Worm (Caenorhabditis elegans) whole organism, young adult: ENCODE measurements around the gene M01H9.3.

ENCODE experiments used
- B0035.1 ChIP-seq: sonication (generic microtip); optimal IDR thresholded peaks from 2 replicates; lab custom pipeline; 2016; ENCODE audit warnings: missing genetic modification characterization, mild to moderate bottlenecking, missing compliant biosample characterization, missing genotype, missing genetic modification reagents
- C06A6.2 ChIP-seq: fragments of 200-800 bp; sonication (Bioruptor generic); conservative IDR thresholded peaks from 2 replicates; pipeline ENCODE4 v1.3.6; 2022; ENCODE audit warnings: missing genetic modification characterization, missing compliant biosample characterization
- C17E4.6 ChIP-seq: fragments of 200-800 bp; sonication (Bioruptor generic); IDR thresholded peaks from 2 replicates; pipeline ENCODE4 v1.3.6; 2022; ENCODE audit warnings: missing genetic modification reagents, missing genetic modification characterization, missing compliant biosample characterization
- F22D6.2 ChIP-seq: sonication (generic microtip); optimal IDR thresholded peaks from 2 replicates; lab custom pipeline; 2016; ENCODE audit warnings: mild to moderate bottlenecking, missing genetic modification characterization, missing compliant biosample characterization
- F23B12.7 ChIP-seq: sonication (generic microtip); optimal IDR thresholded peaks from 2 replicates; lab custom pipeline; 2017; ENCODE audit warnings: missing genetic modification characterization, mild to moderate bottlenecking, missing compliant biosample characterization, antibody characterized with exemption, moderate library complexity; ENCODE audit not compliant: insufficient read depth
- F49E8.2 ChIP-seq: sonication (generic microtip); optimal IDR thresholded peaks from 3 replicates; lab custom pipeline; 2017; ENCODE audit warnings: missing genetic modification characterization, mild to moderate bottlenecking, missing compliant biosample characterization, antibody characterized with exemption, moderate library complexity; ENCODE audit not compliant: insufficient read depth
- F52B5.7 ChIP-seq: sonication (generic microtip); optimal IDR thresholded peaks from 2 replicates; lab custom pipeline; 2016; ENCODE audit warnings: mild to moderate bottlenecking, missing genetic modification characterization, missing compliant biosample characterization
- F57A8.1 ChIP-seq: fragments of 200-800 bp; sonication (Bioruptor generic); optimal IDR thresholded peaks from 2 replicates; lab custom pipeline; 2018; ENCODE audit warnings: mild to moderate bottlenecking, missing genetic modification characterization, moderate library complexity, missing compliant biosample characterization
- F57C9.4 ChIP-seq: sonication (generic microtip); optimal IDR thresholded peaks from 2 replicates; lab custom pipeline; 2017; ENCODE audit warnings: mild to moderate bottlenecking, missing genetic modification characterization, missing compliant biosample characterization
- K12H6.12 ChIP-seq: fragments of 200-800 bp; sonication (Bioruptor generic); optimal IDR thresholded peaks from 2 replicates; lab custom pipeline; 2018; ENCODE audit warnings: mild to moderate bottlenecking, missing genetic modification characterization, missing compliant biosample characterization
- T26A5.8 ChIP-seq: sonication (generic microtip); optimal IDR thresholded peaks from 2 replicates; lab custom pipeline; 2016; ENCODE audit warnings: missing genetic modification characterization, missing compliant biosample characterization
- Y53F4B.3 ChIP-seq: fragments of 200-800 bp; sonication (Bioruptor generic); IDR thresholded peaks from 2 replicates; pipeline ENCODE4 v1.3.6; 2022; ENCODE audit warnings: missing genetic modification reagents, missing genetic modification characterization, missing compliant biosample characterization
- Y53G8AR.9 ChIP-seq: fragments of 200-800 bp; sonication (Bioruptor generic); conservative IDR thresholded peaks from 2 replicates; pipeline ENCODE4 v1.3.6; 2022; ENCODE audit warnings: missing genetic modification reagents, missing genetic modification characterization, missing compliant biosample characterization
- aptf-2 ChIP-seq: fragments of 200-800 bp; sonication (Bioruptor generic); conservative IDR thresholded peaks from 2 replicates; pipeline ENCODE4 v1.3.6; 2022; ENCODE audit warnings: missing genetic modification reagents, missing genetic modification characterization, missing compliant biosample characterization
- atf-7 ChIP-seq: sonication (generic microtip); optimal IDR thresholded peaks from 2 replicates; lab custom pipeline; 2017; ENCODE audit warnings: mild to moderate bottlenecking, missing genetic modification characterization, missing compliant biosample characterization
- attf-3 ChIP-seq: fragments of 200-800 bp; sonication (Bioruptor generic); conservative IDR thresholded peaks from 2 replicates; pipeline ENCODE4 v1.3.6; 2022; ENCODE audit warnings: missing genetic modification reagents, missing genetic modification characterization, missing compliant biosample characterization
- bed-1 ChIP-seq: fragments of 200-800 bp; sonication (Bioruptor generic); IDR thresholded peaks from 2 replicates; pipeline ENCODE4 v1.3.6; 2022; ENCODE audit warnings: missing genetic modification reagents, missing genetic modification characterization, missing compliant biosample characterization
- ceh-100 ChIP-seq: fragments of 200-800 bp; sonication (Bioruptor generic); IDR thresholded peaks from 2 replicates; pipeline ENCODE4 v1.3.6; 2022; ENCODE audit warnings: missing genetic modification reagents, missing genetic modification characterization, missing compliant biosample characterization
- ceh-40 ChIP-seq: fragments of 200-800 bp; sonication (Bioruptor generic); IDR thresholded peaks from 2 replicates; pipeline ENCODE4 v1.3.6; 2022; ENCODE audit warnings: missing genetic modification characterization, missing compliant biosample characterization
- dpff-1 ChIP-seq: sonication (generic microtip); optimal IDR thresholded peaks from 2 replicates; lab custom pipeline; 2017; ENCODE audit warnings: mild to moderate bottlenecking, missing genetic modification characterization, missing compliant biosample characterization
- egl-44 ChIP-seq: fragments of 200-800 bp; sonication (Bioruptor generic); IDR thresholded peaks from 2 replicates; pipeline ENCODE4 v1.3.6; 2022; ENCODE audit warnings: missing genetic modification reagents, missing genetic modification characterization, missing compliant biosample characterization
- gei-17 ChIP-seq: fragments of 200-800 bp; sonication (Bioruptor generic); optimal IDR thresholded peaks from 2 replicates; lab custom pipeline; 2018; ENCODE audit warnings: mild to moderate bottlenecking, missing genetic modification characterization, missing compliant biosample characterization
- let-526 ChIP-seq: fragments of 200-800 bp; sonication (Bioruptor generic); IDR thresholded peaks from 2 replicates; pipeline ENCODE4 v1.3.6; 2022; ENCODE audit warnings: missing genetic modification reagents, missing genetic modification characterization, missing compliant biosample characterization
- lin-26 ChIP-seq: fragments of 200-800 bp; sonication (Bioruptor generic); IDR thresholded peaks from 2 replicates; pipeline ENCODE4 v1.3.6; 2022; ENCODE audit warnings: missing genetic modification reagents, missing genetic modification characterization, missing compliant biosample characterization
- madf-3 ChIP-seq: fragments of 200-800 bp; sonication (Bioruptor generic); IDR thresholded peaks from 2 replicates; pipeline ENCODE4 v1.3.6; 2022; ENCODE audit warnings: missing genetic modification reagents, missing genetic modification characterization, missing compliant biosample characterization
- madf-8 ChIP-seq: fragments of 200-800 bp; sonication (Bioruptor generic); conservative IDR thresholded peaks from 2 replicates; pipeline ENCODE4 v1.3.6; 2022; ENCODE audit warnings: missing genetic modification reagents, missing genetic modification characterization, missing compliant biosample characterization
- mel-28 ChIP-seq: sonication (generic microtip); optimal IDR thresholded peaks from 2 replicates; lab custom pipeline; 2016; ENCODE audit warnings: borderline replicate concordance, mild to moderate bottlenecking, missing genetic modification characterization, missing compliant biosample characterization
- mxl-1 ChIP-seq: sonication (generic microtip); optimal IDR thresholded peaks from 2 replicates; lab custom pipeline; 2016; ENCODE audit warnings: missing genetic modification characterization, missing compliant biosample characterization
- nfya-2 ChIP-seq: fragments of 200-800 bp; sonication (Bioruptor generic); IDR thresholded peaks from 2 replicates; pipeline ENCODE4 v1.3.6; 2022; ENCODE audit warnings: missing genetic modification reagents, missing genetic modification characterization, missing compliant biosample characterization
- nfyb-1 ChIP-seq: fragments of 200-800 bp; sonication (Bioruptor generic); IDR thresholded peaks from 2 replicates; pipeline ENCODE4 v1.3.6; 2022; ENCODE audit warnings: missing genetic modification reagents, missing genetic modification characterization, missing compliant biosample characterization
- nhr-120 ChIP-seq: fragments of 200-800 bp; sonication (Bioruptor generic); IDR thresholded peaks from 2 replicates; pipeline ENCODE4 v1.3.6; 2022; ENCODE audit warnings: missing genetic modification characterization, missing compliant biosample characterization
- pbrm-1 ChIP-seq: fragments of 200-800 bp; sonication (Bioruptor generic); IDR thresholded peaks from 2 replicates; pipeline ENCODE4 v1.3.6; 2022; ENCODE audit warnings: missing genetic modification reagents, missing genetic modification characterization, missing compliant biosample characterization
- rec-8 ChIP-seq, 2 experiments: sonication (generic microtip); optimal IDR thresholded peaks; 2 replicates each; lab custom pipeline; 2016; ENCODE audit warnings: mild to moderate bottlenecking in 2 of 2, missing genetic modification characterization in 2 of 2, missing genetic modification reagents in 2 of 2, missing genotype in 2 of 2, missing biosample characterization in 1 of 2, missing compliant biosample characterization in 1 of 2, moderate library complexity in 1 of 2
- repo-1 ChIP-seq: sonication (generic microtip); optimal IDR thresholded peaks from 2 replicates; lab custom pipeline; 2017; ENCODE audit warnings: mild to moderate bottlenecking, missing genetic modification characterization, missing compliant biosample characterization
- sdz-38 ChIP-seq: sonication (generic microtip); optimal IDR thresholded peaks from 2 replicates; lab custom pipeline; 2016; ENCODE audit warnings: missing genotype, missing genetic modification characterization, missing compliant biosample characterization
- snpc-1.1 ChIP-seq: sonication (generic microtip); optimal IDR thresholded peaks from 2 replicates; lab custom pipeline; 2017; ENCODE audit warnings: missing genetic modification characterization, mild to moderate bottlenecking, missing compliant biosample characterization, antibody characterized with exemption, moderate library complexity, missing genotype, missing genetic modification reagents; ENCODE audit not compliant: insufficient read depth
- somi-1 ChIP-seq: fragments of 200-800 bp; sonication (Bioruptor generic); optimal IDR thresholded peaks from 2 replicates; lab custom pipeline; 2018; ENCODE audit warnings: mild to moderate bottlenecking, missing genetic modification characterization, missing compliant biosample characterization
- sptf-2 ChIP-seq: fragments of 200-800 bp; sonication (Bioruptor generic); optimal IDR thresholded peaks from 2 replicates; lab custom pipeline; 2018; ENCODE audit warnings: mild to moderate bottlenecking, missing genetic modification characterization, missing compliant biosample characterization
- tbx-9 ChIP-seq: sonication (generic microtip); optimal IDR thresholded peaks from 2 replicates; lab custom pipeline; 2016; ENCODE audit warnings: borderline replicate concordance, missing genetic modification characterization, inconsistent platforms, missing compliant biosample characterization
- tlf-1 ChIP-seq: fragments of 200-800 bp; sonication (Bioruptor generic); optimal IDR thresholded peaks from 2 replicates; lab custom pipeline; 2018; ENCODE audit warnings: mild to moderate bottlenecking, missing genetic modification characterization, missing compliant biosample characterization
- unc-130 ChIP-seq: sonication (generic microtip); optimal IDR thresholded peaks from 2 replicates; lab custom pipeline; 2016; ENCODE audit warnings: missing genetic modification reagents, missing genetic modification characterization, missing compliant biosample characterization
- xnd-1 ChIP-seq: sonication (generic microtip); optimal IDR thresholded peaks from 2 replicates; lab custom pipeline; 2016; ENCODE audit warnings: missing genotype, missing genetic modification reagents, missing genetic modification characterization, missing compliant biosample characterization
- zfh-2 ChIP-seq: fragments of 200-800 bp; sonication (Bioruptor generic); conservative IDR thresholded peaks from 2 replicates; pipeline ENCODE4 v1.3.6; 2022; ENCODE audit warnings: missing genetic modification reagents, missing genetic modification characterization, missing compliant biosample characterization
- ztf-22 ChIP-seq: fragments of 200-800 bp; sonication (Bioruptor generic); optimal IDR thresholded peaks from 2 replicates; lab custom pipeline; 2018; ENCODE audit warnings: mild to moderate bottlenecking, missing genetic modification characterization, moderate library complexity, missing compliant biosample characterization
- ztf-25 ChIP-seq: fragments of 200-800 bp; sonication (Bioruptor generic); IDR thresholded peaks from 2 replicates; pipeline ENCODE4 v1.3.6; 2022; ENCODE audit warnings: missing genetic modification reagents, missing genetic modification characterization, missing compliant biosample characterization
- ztf-3 ChIP-seq: fragments of 200-800 bp; sonication (Bioruptor generic); optimal IDR thresholded peaks from 2 replicates; lab custom pipeline; 2018; ENCODE audit warnings: mild to moderate bottlenecking, missing genetic modification characterization, missing compliant biosample characterization
- ztf-6 ChIP-seq: fragments of 200-800 bp; sonication (Bioruptor generic); IDR thresholded peaks from 2 replicates; pipeline ENCODE4 v1.3.6; 2022; ENCODE audit warnings: missing genetic modification reagents, missing genetic modification characterization, missing compliant biosample characterization

Gene M01H9.3

DNA sequence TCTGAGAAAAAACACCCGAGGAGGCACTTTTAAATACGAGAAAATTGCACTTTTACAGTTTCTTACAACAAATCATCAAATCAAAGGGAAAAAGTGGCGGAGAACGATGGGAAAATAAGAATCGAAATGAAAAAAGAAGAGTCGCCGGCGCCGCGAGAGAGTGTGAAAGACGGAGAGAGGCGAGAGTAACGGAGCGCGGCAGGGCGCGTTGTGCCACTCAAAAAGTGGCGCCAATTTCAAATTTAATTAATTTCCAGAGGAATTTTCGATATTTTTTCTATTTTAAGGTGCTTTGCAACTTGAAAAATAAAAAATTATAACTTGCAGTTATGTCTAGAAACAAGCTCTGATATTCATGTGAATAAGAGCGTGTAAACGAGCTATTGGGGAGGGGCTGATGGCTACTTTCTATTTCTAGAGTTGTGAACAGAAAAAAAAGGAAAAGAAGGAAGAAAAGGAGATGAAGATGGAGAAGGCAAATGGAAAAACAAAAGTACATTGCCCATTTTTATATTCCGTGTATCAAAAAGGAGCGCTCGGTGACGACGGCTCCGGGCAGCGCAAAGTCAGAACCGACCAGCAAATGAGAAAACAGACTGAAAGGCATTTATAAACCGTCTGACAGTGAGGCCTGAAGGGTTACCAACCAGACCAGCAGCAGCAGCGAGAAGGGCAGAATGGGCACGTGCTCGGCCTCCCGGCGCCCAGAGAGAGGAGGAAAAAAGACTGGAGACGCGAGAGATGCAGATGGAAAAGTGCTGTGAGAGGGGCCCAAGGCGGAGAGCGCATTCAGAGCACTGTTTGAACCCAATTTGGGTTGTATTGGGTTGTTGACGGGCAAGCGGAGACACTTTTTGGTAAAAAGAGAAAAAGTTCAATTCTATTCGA is 5.7 kb downstream of the M01H9.3 start (continued):
- TF ChIP-seq let-526 (no peak), repo-1 (no peak), mxl-1 (tag; lab: Kevin White, UChicago) (no peak), attf-3 (GFP tag; lab: Robert Waterston, UW) (no peak), C06A6.2 (GFP tag; lab: Robert Waterston, UW) (no peak), xnd-1 (no peak), sdz-38 (tag; lab: Kevin White, UChicago) (no peak), snpc-1.1 (tag; lab: Kevin White, UChicago) (no peak), ztf-22 (GFP tag; lab: Kevin White, UChicago) (no peak), ceh-100 (no peak), lin-26 (GFP tag; lab: Robert Waterston, UW) (no peak), F57C9.4 (tag; lab: Kevin White, UChicago) (peak; percentile 60), ztf-6 (GFP tag; lab: Robert Waterston, UW) (no peak), nhr-120 (GFP tag; lab: Robert Waterston, UW) (no peak), sptf-2 (no peak), mel-28 (tag; lab: Kevin White, UChicago) (no peak), madf-8 (GFP tag; lab: Robert Waterston, UW) (no peak), Y53G8AR.9 (GFP tag; lab: Robert Waterston, UW) (no peak), somi-1 (GFP tag; lab: Kevin White, UChicago) (no peak), zfh-2 (GFP tag; lab: Robert Waterston, UW) (peak; percentile 96), F52B5.7 (tag; lab: Kevin White, UChicago) (peak; percentile 47), Y53F4B.3 (no peak), T26A5.8 (tag; lab: Kevin White, UChicago) (no peak), ztf-25 (GFP tag; lab: Robert Waterston, UW) (no peak), madf-3 (GFP tag; lab: Robert Waterston, UW) (peak; percentile 11; the same call in 1 of the 2 replicates), unc-130 (GFP tag; lab: Kevin White, UChicago) (no peak), gei-17 (no peak), tlf-1 (GFP tag; lab: Kevin White, UChicago) (no peak), nfyb-1 (GFP tag; lab: Robert Waterston, UW) (peak; percentile 63), F23B12.7 (tag; lab: Kevin White, UChicago) (peak; percentile 10), rec-8 (tag; optimal IDR thresholded peaks at IDR 0.05; lab: Kevin White, UChicago) (no peak), ztf-3 (no peak), K12H6.12 (tag; lab: Kevin White, UChicago) (no peak), egl-44 (GFP tag; lab: Robert Waterston, UW) (peak; percentile 65; the same call in 1 of the 2 replicates), F57A8.1 (no peak), bed-1 (GFP tag; lab: Robert Waterston, UW) (no peak), B0035.1 (tag; lab: Kevin White, UChicago) (no peak), atf-7 (tag; lab: Kevin White, UChicago) (no peak), tbx-9 (tag; lab: Kevin White, UChicago) (no peak), F22D6.2 (no peak), ceh-40 (GFP tag; lab: Robert Waterston, UW) (no peak), nfya-2 (GFP tag; lab: Robert Waterston, UW) (no peak), F49E8.2 (tag; lab: Kevin White, UChicago) (no peak), aptf-2 (GFP tag; lab: Robert Waterston, UW) (no peak), pbrm-1 (GFP tag; lab: Robert Waterston, UW) (peak; percentile 72; the same call in 1 of the 2 replicates), C17E4.6 (no peak), dpff-1 (tag; lab: Kevin White, UChicago) (no peak)
